Fruit fly (Drosophila melanogaster) whole organism, prepupa: ENCODE measurements around the gene Vha55.
A peak's percentile ranks its signal among the peaks of the same experiment; 100 is the strongest.

ENCODE experiments used
- CG10669 ChIP-seq: fragments of 200-800 bp; sonication (Bioruptor generic); optimal IDR thresholded peaks from 3 replicates; lab custom pipeline; 2018; ENCODE audit warnings: missing biosample characterization, mild to moderate bottlenecking, missing genetic modification characterization, moderate library complexity
- CG11762 ChIP-seq: fragments of 200-800 bp; sonication (Bioruptor generic); optimal IDR thresholded peaks from 3 replicates; lab custom pipeline; 2016; ENCODE audit warnings: missing biosample characterization, missing genetic modification characterization; ENCODE audit not compliant: insufficient read depth
- CG11902 ChIP-seq: fragments of 200-800 bp; sonication (Bioruptor generic); optimal IDR thresholded peaks from 3 replicates; lab custom pipeline; 2016; ENCODE audit warnings: missing biosample characterization, missing genetic modification characterization
- CG1621 ChIP-seq: fragments of 200-800 bp; sonication (Bioruptor generic); optimal IDR thresholded peaks from 3 replicates; lab custom pipeline; 2018; ENCODE audit warnings: missing biosample characterization, mild to moderate bottlenecking, missing genetic modification characterization
- CG16779 ChIP-seq: fragments of 200-800 bp; sonication (Bioruptor generic); optimal IDR thresholded peaks from 3 replicates; lab custom pipeline; 2017; ENCODE audit warnings: missing biosample characterization, mild to moderate bottlenecking, missing genetic modification characterization
- CG3032 ChIP-seq: fragments of 200-800 bp; optimal IDR thresholded peaks from 2 replicates; lab custom pipeline; 2019; ENCODE audit warnings: missing biosample characterization, mild to moderate bottlenecking, missing genetic modification characterization, moderate library complexity
- CG32006 ChIP-seq: fragments of 200-800 bp; sonication (Bioruptor generic); optimal IDR thresholded peaks from 3 replicates; lab custom pipeline; 2017; ENCODE audit warnings: missing biosample characterization, mild to moderate bottlenecking, missing genetic modification characterization
- CG34406 ChIP-seq: fragments of 200-800 bp; sonication (Bioruptor generic); optimal IDR thresholded peaks from 3 replicates; lab custom pipeline; 2016; ENCODE audit warnings: missing biosample characterization, missing genetic modification characterization
- CG3919 ChIP-seq: fragments of 200-800 bp; sonication (Bioruptor generic); optimal IDR thresholded peaks from 3 replicates; lab custom pipeline; 2016; ENCODE audit warnings: missing biosample characterization, missing genetic modification characterization
- CG4318 ChIP-seq: fragments of 200-800 bp; sonication (Bioruptor generic); optimal IDR thresholded peaks from 3 replicates; lab custom pipeline; 2017; ENCODE audit warnings: missing biosample characterization, mild to moderate bottlenecking, missing genetic modification characterization
- CG6854 ChIP-seq: fragments of 200-800 bp; sonication (Bioruptor generic); optimal IDR thresholded peaks from 2 replicates; lab custom pipeline; 2017; ENCODE audit warnings: missing biosample characterization, mild to moderate bottlenecking, missing genetic modification characterization
- CG7368 ChIP-seq: fragments of 200-800 bp; sonication (Bioruptor generic); optimal IDR thresholded peaks from 3 replicates; lab custom pipeline; 2016; ENCODE audit warnings: missing biosample characterization, missing genetic modification characterization
- CG8632 ChIP-seq: fragments of 200-800 bp; sonication (Bioruptor generic); optimal IDR thresholded peaks from 3 replicates; lab custom pipeline; 2016; ENCODE audit warnings: missing biosample characterization, missing genetic modification characterization
- Eip78C ChIP-seq: fragments of 200-800 bp; sonication (Bioruptor generic); peaks from one replicate; lab custom pipeline; 2016; ENCODE audit warnings: missing biosample characterization, missing genetic modification characterization
- Eip93F ChIP-seq: fragments of 200-800 bp; sonication (Bioruptor generic); optimal IDR thresholded peaks from 2 replicates; lab custom pipeline; 2016; ENCODE audit warnings: missing biosample characterization, mild to moderate bottlenecking, missing genetic modification characterization
- Ets21C ChIP-seq: fragments of 200-800 bp; sonication (Bioruptor generic); optimal IDR thresholded peaks from 3 replicates; lab custom pipeline; 2016; ENCODE audit warnings: missing biosample characterization, missing genetic modification characterization
- Ets96B ChIP-seq: fragments of 200-800 bp; optimal IDR thresholded peaks from 2 replicates; lab custom pipeline; 2019; ENCODE audit warnings: missing biosample characterization, mild to moderate bottlenecking, missing genetic modification characterization, moderate library complexity
- OdsH ChIP-seq: fragments of 200-800 bp; sonication (Bioruptor generic); optimal IDR thresholded peaks from 3 replicates; lab custom pipeline; 2016; ENCODE audit warnings: missing biosample characterization, missing genetic modification characterization
- Smox ChIP-seq: fragments of 200-800 bp; sonication (Bioruptor generic); optimal IDR thresholded peaks from 3 replicates; lab custom pipeline; 2016; ENCODE audit warnings: missing biosample characterization, missing genetic modification characterization
- achi ChIP-seq: fragments of 200-800 bp; sonication (Bioruptor generic); optimal IDR thresholded peaks from 3 replicates; lab custom pipeline; 2016; ENCODE audit warnings: missing biosample characterization, missing genetic modification characterization
- acj6 ChIP-seq: fragments of 200-800 bp; sonication (Bioruptor generic); optimal IDR thresholded peaks from 3 replicates; lab custom pipeline; 2016; ENCODE audit warnings: missing biosample characterization, missing genetic modification characterization
- fd85E ChIP-seq: fragments of 200-800 bp; sonication (Bioruptor generic); optimal IDR thresholded peaks from 3 replicates; lab custom pipeline; 2016; ENCODE audit warnings: missing biosample characterization, missing genetic modification characterization
- fkh ChIP-seq: fragments of 200-800 bp; sonication (Bioruptor generic); optimal IDR thresholded peaks from 3 replicates; lab custom pipeline; 2017; ENCODE audit warnings: missing biosample characterization, mild to moderate bottlenecking, missing genetic modification characterization, moderate library complexity
- net ChIP-seq: fragments of 200-800 bp; sonication (Bioruptor generic); optimal IDR thresholded peaks from 3 replicates; lab custom pipeline; 2016; ENCODE audit warnings: missing biosample characterization, missing genetic modification characterization
- salr ChIP-seq, 2 experiments: fragments of 200-800 bp; sonication (Bioruptor generic); optimal IDR thresholded peaks; 3 replicates each; lab custom pipeline; 2016 to 2018; ENCODE audit warnings: missing biosample characterization in 2 of 2, missing genetic modification characterization in 2 of 2, mild to moderate bottlenecking in 1 of 2
- spab ChIP-seq: fragments of 200-800 bp; sonication (Bioruptor generic); optimal IDR thresholded peaks from 2 replicates; lab custom pipeline; 2017; ENCODE audit warnings: missing biosample characterization, mild to moderate bottlenecking, missing genetic modification characterization, missing genetic modification reagents
- ss ChIP-seq, 2 experiments: fragments of 200-800 bp; sonication (Bioruptor generic); optimal IDR thresholded peaks; 2 replicates in 1 of 2; 3 replicates in 1 of 2; lab custom pipeline; 2017 to 2018; ENCODE audit warnings: mild to moderate bottlenecking in 2 of 2, missing biosample characterization in 2 of 2, missing genetic modification characterization in 2 of 2, moderate library complexity in 1 of 2
- svp ChIP-seq: fragments of 200-800 bp; sonication (Bioruptor generic); peaks from one replicate; lab custom pipeline; 2016; ENCODE audit warnings: missing biosample characterization, missing genetic modification characterization
- topi ChIP-seq: fragments of 200-800 bp; sonication (Bioruptor generic); optimal IDR thresholded peaks from 3 replicates; lab custom pipeline; 2016; ENCODE audit warnings: missing biosample characterization, missing genetic modification characterization

The Vha55 gene

dm6 chr3R:12615553-12615952 lies 12.1 kb downstream of the Vha55 start:
- TF ChIP-seq CG3032 (tag; lab: Kevin White, UChicago), result no peak
- no peak for TF ChIP-seq Ets21C (GFP tag; lab: Kevin White, UChicago)
- TF ChIP-seq CG11762 (GFP tag; lab: Kevin White, UChicago), result no peak
- TF ChIP-seq Eip78C, result no peak
- TF ChIP-seq CG11902 (GFP tag; lab: Kevin White, UChicago), result no peak
- no peak for TF ChIP-seq topi (GFP tag; lab: Kevin White, UChicago)
- TF ChIP-seq CG34406 (GFP tag; lab: Kevin White, UChicago), result no peak

dm6 chr3R:12611973-12612372 lies 15.7 kb downstream of the Vha55 start:
- TF ChIP-seq CG3919 (GFP tag; lab: Kevin White, UChicago), result no peak
- no peak for TF ChIP-seq Ets21C (GFP tag; lab: Kevin White, UChicago)
- no peak for TF ChIP-seq CG8632 (GFP tag; lab: Kevin White, UChicago)
- TF ChIP-seq CG16779 (tag; lab: Kevin White, UChicago), result no peak
- no peak for TF ChIP-seq fkh (GFP tag; lab: Kevin White, UChicago)
- TF ChIP-seq achi (GFP tag; lab: Kevin White, UChicago), result no peak
- TF ChIP-seq, all 60 proteins: peak for 0

- TF ChIP-seq CG4318 (GFP tag; lab: Kevin White, UChicago) (no peak), CG10669 (GFP tag; lab: Kevin White, UChicago) (no peak), CG8632 (GFP tag; lab: Kevin White, UChicago) (no peak), Ets96B (no peak), spab (GFP tag; lab: Kevin White, UChicago) (no peak)
These were observed 31.8 kb downstream of the Vha55 start for dm6 chr3R:12595890-12596215.

DNA sequence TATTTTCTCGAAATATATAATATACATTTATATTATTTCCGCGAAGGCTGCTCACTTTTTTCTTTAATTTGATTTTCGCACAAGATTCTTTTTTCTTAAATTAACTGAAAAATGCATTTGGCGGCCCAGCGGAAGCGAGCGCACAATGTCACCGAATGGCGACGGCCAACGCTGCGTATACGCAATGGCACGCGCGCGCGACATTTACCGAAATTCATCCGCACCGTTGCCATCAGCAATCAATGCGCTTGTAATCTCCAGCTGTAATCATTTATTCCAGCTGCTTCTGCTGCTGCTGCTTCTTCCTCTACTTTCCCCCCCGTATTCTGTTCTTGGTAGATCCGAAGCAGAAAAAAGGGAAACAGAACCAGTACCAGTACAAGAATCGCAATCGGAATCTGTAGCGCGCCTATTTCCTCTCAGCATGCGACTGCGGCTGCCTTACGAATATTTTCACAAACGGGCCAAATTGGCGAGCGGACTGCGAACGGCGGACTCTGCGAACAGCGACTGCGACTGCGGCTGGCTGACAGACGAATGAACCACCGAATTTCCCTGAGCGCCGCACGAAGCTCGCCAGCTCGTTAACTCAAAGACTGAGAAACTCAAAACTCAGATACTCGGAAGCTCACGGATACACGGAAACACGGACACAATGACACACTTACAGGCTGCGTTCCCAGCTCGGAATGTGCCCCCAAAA lies 32.3 kb downstream of the Vha55 start, which contains the start of gene Octbeta2R:
Gene Octbeta2R (minus strand): TSS at position 539 of the 703 bp plus-strand sequence.
- TF ChIP-seq CG8632 (GFP tag; lab: Kevin White, UChicago) (no peak), net (no peak), CG7368 (GFP tag; lab: Kevin White, UChicago) (no peak), CG34406 (GFP tag; lab: Kevin White, UChicago) (no peak), topi (GFP tag; lab: Kevin White, UChicago) (no peak), salr (GFP tag; optimal IDR thresholded peaks at IDR 0.05; lab: Kevin White, UChicago) (no peak), CG11902 (GFP tag; lab: Kevin White, UChicago) (no peak), svp (GFP tag; lab: Kevin White, UChicago) (no peak), ss (GFP tag; optimal IDR thresholded peaks at IDR 0.05; lab: Kevin White, UChicago) (no peak), CG1621 (tag; lab: Kevin White, UChicago) (no peak), achi (GFP tag; lab: Kevin White, UChicago) (no peak), fd85E (no peak), Eip93F (GFP tag; lab: Kevin White, UChicago) (no peak), OdsH (GFP tag; lab: Kevin White, UChicago) (no peak), Smox (GFP tag; lab: Kevin White, UChicago) (no peak), CG3919 (GFP tag; lab: Kevin White, UChicago) (no peak), CG16779 (tag; lab: Kevin White, UChicago) (no peak), CG6854 (GFP tag; lab: Kevin White, UChicago) (no peak)
- TF ChIP-seq, all 60 proteins: peak for 0

DNA sequence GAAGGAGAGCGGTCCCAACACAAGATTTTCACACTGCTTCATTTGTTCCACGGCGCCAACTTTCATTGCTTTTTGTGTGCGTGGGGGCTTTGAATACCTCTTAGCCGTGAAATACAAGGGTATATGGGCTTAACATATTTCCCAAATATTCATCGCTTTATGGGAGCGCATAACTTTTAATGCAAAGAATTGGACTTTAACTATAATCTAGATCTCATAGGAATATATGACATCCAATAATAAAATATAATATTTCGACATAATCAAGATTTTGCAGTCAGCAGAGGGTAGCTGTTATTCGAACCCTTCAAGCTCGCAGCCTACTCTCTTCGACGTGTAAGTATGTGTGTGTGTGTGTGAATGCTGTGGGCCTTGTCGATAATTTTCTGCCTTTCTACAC lies 36.0 kb downstream of the Vha55 start:
- TF ChIP-seq CG32006 (GFP tag; lab: Kevin White, UChicago) (peak; percentile 5), acj6 (GFP tag; lab: Kevin White, UChicago) (no peak)
